Worm (Caenorhabditis elegans) whole organism, L4/young adult: ENCODE data around the gene bcf-1.

Experiments used
- W03F9.2 ChIP-seq: fragments of 150-350 bp; optimal IDR thresholded peaks from 2 replicates; lab custom pipeline; 2014; ENCODE audit warnings: missing biosample characterization, missing genetic modification characterization
- dao-5 ChIP-seq: sonication (generic microtip); optimal IDR thresholded peaks from 2 replicates; lab custom pipeline; 2016; ENCODE audit warnings: missing genotype, missing genetic modification characterization, moderate library complexity, missing compliant biosample characterization
- him-1 ChIP-seq: sonication (generic microtip); optimal IDR thresholded peaks from 2 replicates; lab custom pipeline; 2016; ENCODE audit warnings: missing genotype, missing genetic modification reagents, missing genetic modification characterization, missing compliant biosample characterization

Gene bcf-1

ce11 chrV:6426843-6427242, 18.3 kb upstream of the bcf-1 start, which contains the start of gene atp-4:
Gene atp-4 (minus strand): TSS chrV:6427112.
- TF ChIP-seq W03F9.2 (no peak), dao-5 (tag; lab: Kevin White, UChicago) (no peak), him-1 (no peak)

ce11 chrV:6425927-6426326, 17.3 kb upstream of the bcf-1 start, which contains the start of gene T05H4.11:
Gene T05H4.11 (minus strand): TSS chrV:6426261.
- no peak for TF ChIP-seq him-1
- no peak for TF ChIP-seq W03F9.2
- TF ChIP-seq dao-5 (tag; lab: Kevin White, UChicago), result no peak

ce11 chrV:6424055-6424454, 15.5 kb upstream of the bcf-1 start, which contains the start of gene urb-1:
Gene urb-1 (minus strand): TSS chrV:6424155.
- TF ChIP-seq W03F9.2, result no peak
- no peak for TF ChIP-seq dao-5 (tag; lab: Kevin White, UChicago)
- no peak for TF ChIP-seq him-1

- no peak for TF ChIP-seq him-1
- TF ChIP-seq dao-5 (tag; lab: Kevin White, UChicago), result no peak
Measured at ce11 chrV:6414985-6415384, 6.4 kb upstream of the bcf-1 start, which contains the start of gene cht-6. Gene cht-6 (plus strand): TSS chrV:6414993.

ce11 chrV:6414469-6414868, 5.9 kb upstream of the bcf-1 start:
- TF ChIP-seq him-1 (no peak), W03F9.2 (no peak), dao-5 (tag; lab: Kevin White, UChicago) (no peak)

ce11 chrV:6413057-6413456, 4.5 kb upstream of the bcf-1 start:
- TF ChIP-seq W03F9.2 (no peak), dao-5 (tag; lab: Kevin White, UChicago) (no peak), him-1 (no peak)

ce11 chrV:6411161-6411560, 2.6 kb upstream of the bcf-1 start:
- TF ChIP-seq him-1 (no peak), W03F9.2 (no peak), dao-5 (tag; lab: Kevin White, UChicago) (no peak)

ce11 chrV:6407587-6407986, 996 bp downstream of the bcf-1 start:
- TF ChIP-seq him-1 (no peak), dao-5 (tag; lab: Kevin White, UChicago) (no peak), W03F9.2 (no peak)

ce11 chrV:6400950-6401551, 7.5 kb downstream of the bcf-1 start:
- TF ChIP-seq dao-5 (tag; lab: Kevin White, UChicago) (no peak), W03F9.2 (no peak), him-1 (no peak)

ce11 chrV:6400528-6400927, 8.1 kb downstream of the bcf-1 start:
- TF ChIP-seq W03F9.2 (no peak), dao-5 (tag; lab: Kevin White, UChicago) (no peak), him-1 (no peak)

- TF ChIP-seq dao-5 (tag; lab: Kevin White, UChicago) (no peak), W03F9.2 (no peak), him-1 (no peak)
Measured at ce11 chrV:6399831-6400230, 8.8 kb downstream of the bcf-1 start, which contains the start of gene gfi-1. Gene gfi-1 (minus strand): TSS chrV:6399931.

ce11 chrV:6398922-6399321, 9.7 kb downstream of the bcf-1 start:
- TF ChIP-seq dao-5 (tag; lab: Kevin White, UChicago) (no peak), W03F9.2 (no peak), him-1 (no peak)

- TF ChIP-seq W03F9.2 (no peak), him-1 (no peak), dao-5 (tag; lab: Kevin White, UChicago) (no peak)
Measured at ce11 chrV:6390163-6390562, 18.4 kb downstream of the bcf-1 start, which contains the start of gene F57F4.1. Gene F57F4.1 (plus strand): TSS chrV:6390463.

- TF ChIP-seq him-1 (no peak), W03F9.2 (no peak), dao-5 (tag; lab: Kevin White, UChicago) (no peak)
Measured at ce11 chrV:6389634-6390033, 18.9 kb downstream of the bcf-1 start, which contains the start of gene F57F4.2. Gene F57F4.2 (minus strand): TSS chrV:6389734.

- TF ChIP-seq W03F9.2 (no peak), him-1 (no peak), dao-5 (tag; lab: Kevin White, UChicago) (no peak)
Measured at ce11 chrV:6385677-6386276, 22.8 kb downstream of the bcf-1 start.
